Worm (Caenorhabditis elegans): ENCODE data around the gene Y50D7A.1.
A peak's percentile ranks its signal among the peaks of the same experiment; 100 is the strongest.

The Y50D7A.1 gene

DNA sequence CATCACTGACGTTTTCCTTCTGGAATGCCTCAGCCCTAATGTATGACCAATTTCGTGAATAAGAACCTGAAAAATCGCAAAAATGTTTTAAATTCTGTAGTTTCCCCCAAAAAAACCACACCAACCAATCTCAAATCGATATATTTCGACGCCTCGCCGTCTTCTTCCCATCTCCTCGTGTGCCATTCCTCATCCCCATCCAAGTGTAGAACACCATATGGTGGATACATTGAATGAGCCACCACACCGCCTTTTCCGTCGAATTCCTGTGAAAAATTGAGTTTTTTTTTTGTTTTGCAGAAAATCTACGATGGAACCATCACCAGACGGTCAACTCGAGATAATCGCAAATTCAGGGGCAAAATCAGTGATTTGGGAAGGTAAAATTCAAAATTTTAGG is at the start of gene Y50D7A.1:
TSS of gene Y50D7A.1 (plus strand) at position 301 of the 400 bp plus-strand sequence.
- no peak for TF ChIP-seq fkh-10 (GFP tag; optimal IDR thresholded peaks at IDR 0.05)
- no peak for TF ChIP-seq nhr-12 (tag; optimal IDR thresholded peaks at IDR 0.05)
- TF ChIP-seq zag-1 (tag; optimal IDR thresholded peaks at IDR 0.05), result no peak
- no peak for TF ChIP-seq nhr-237 (tag; optimal IDR thresholded peaks at IDR 0.05)
- no peak for TF ChIP-seq nhr-43 (tag; optimal IDR thresholded peaks at IDR 0.05; ENCODE audit: poor library complexity, severe bottlenecking)
- TF ChIP-seq lin-39 (tag; optimal IDR thresholded peaks at IDR 0.05), result no peak
- no peak for TF ChIP-seq skn-1 (tag; optimal IDR thresholded peaks at IDR 0.05)
- no peak for TF ChIP-seq nfya-1 (tag; optimal IDR thresholded peaks at IDR 0.05; ENCODE audit: insufficient read depth)
- TF ChIP-seq elt-3 (tag; optimal IDR thresholded peaks at IDR 0.05), result no peak

- TF ChIP-seq ceh-9 (tag; optimal IDR thresholded peaks at IDR 0.05), result no peak
- TF ChIP-seq unc-39 (tag; optimal IDR thresholded peaks at IDR 0.05), result no peak
- no peak for TF ChIP-seq nhr-12 (tag; optimal IDR thresholded peaks at IDR 0.05)
- TF ChIP-seq nhr-67 (tag; optimal IDR thresholded peaks at IDR 0.05), result no peak
- TF ChIP-seq nhr-77 (tag; optimal IDR thresholded peaks at IDR 0.05), result no peak
- peak; percentile 60 for TF ChIP-seq ceh-28 (tag; optimal IDR thresholded peaks at IDR 0.05)
These were observed 41.0 kb upstream of the Y50D7A.1 start for ce11 chrIII:251410-251809.

ce11 chrIII:254235-254634 is 38.2 kb upstream of the Y50D7A.1 start, which contains the start of gene Y50D7A.3:
Gene Y50D7A.3, plus strand, starts transcription at chrIII:254535.
- TF ChIP-seq ama-1 (optimal IDR thresholded peaks at IDR 0.05) (no peak), egl-27 (tag; optimal IDR thresholded peaks at IDR 0.05) (no peak), hmg-11 (tag; optimal IDR thresholded peaks at IDR 0.05) (no peak), lsy-12 (tag; optimal IDR thresholded peaks at IDR 0.05) (no peak), fkh-10 (GFP tag; optimal IDR thresholded peaks at IDR 0.05) (no peak), nhr-77 (tag; optimal IDR thresholded peaks at IDR 0.05) (no peak), zag-1 (tag; optimal IDR thresholded peaks at IDR 0.05) (no peak), lin-39 (tag; optimal IDR thresholded peaks at IDR 0.05) (no peak), R02D3.7 (tag; optimal IDR thresholded peaks at IDR 0.05) (no peak), nhr-25 (tag; optimal IDR thresholded peaks at IDR 0.05) (no peak), eor-1 (tag; optimal IDR thresholded peaks at IDR 0.05) (no peak), egl-5 (tag; optimal IDR thresholded peaks at IDR 0.05) (no peak)

ce11 chrIII:264790-265189 is 27.6 kb upstream of the Y50D7A.1 start, which contains the start of gene xpd-1:
Gene xpd-1, plus strand, starts transcription at chrIII:265090.
- TF ChIP-seq ceh-16 (tag; optimal IDR thresholded peaks at IDR 0.05) (no peak), nhr-12 (tag; optimal IDR thresholded peaks at IDR 0.05) (no peak)

ce11 chrIII:282506-282905 is 9.9 kb upstream of the Y50D7A.1 start:
- TF ChIP-seq ceh-16 (tag; optimal IDR thresholded peaks at IDR 0.05), result no peak
- no peak for TF ChIP-seq tbx-2 (tag; optimal IDR thresholded peaks at IDR 0.05)
- no peak for TF ChIP-seq skn-1 (tag; optimal IDR thresholded peaks at IDR 0.05)
- no peak for TF ChIP-seq eor-1 (tag; optimal IDR thresholded peaks at IDR 0.05)
- TF ChIP-seq nhr-12 (tag; optimal IDR thresholded peaks at IDR 0.05), result no peak
- TF ChIP-seq nhr-67 (tag; optimal IDR thresholded peaks at IDR 0.05), result no peak
- TF ChIP-seq nhr-43 (tag; optimal IDR thresholded peaks at IDR 0.05; ENCODE audit: poor library complexity, severe bottlenecking), result no peak
- no peak for TF ChIP-seq unc-62 (GFP tag; optimal IDR thresholded peaks at IDR 0.05)

ce11 chrIII:283817-284216 is 8.6 kb upstream of the Y50D7A.1 start, which contains the start of gene taco-1:
Gene taco-1, plus strand, starts transcription at chrIII:284117.
- TF ChIP-seq lsy-12 (tag; optimal IDR thresholded peaks at IDR 0.05) (no peak), ceh-28 (tag; optimal IDR thresholded peaks at IDR 0.05) (no peak), fkh-2 (tag; optimal IDR thresholded peaks at IDR 0.05) (no peak), nhr-28 (tag; optimal IDR thresholded peaks at IDR 0.05) (no peak), ztf-4 (tag; optimal IDR thresholded peaks at IDR 0.05) (no peak), eor-1 (tag; optimal IDR thresholded peaks at IDR 0.05) (no peak), snpc-4 (tag; optimal IDR thresholded peaks at IDR 0.05) (no peak), ztf-11 (tag; optimal IDR thresholded peaks at IDR 0.05) (no peak), unc-39 (tag; optimal IDR thresholded peaks at IDR 0.05) (no peak), elt-2 (tag; optimal IDR thresholded peaks at IDR 0.05) (no peak), aly-2 (tag; optimal IDR thresholded peaks at IDR 0.05) (no peak), R02D3.7 (tag; optimal IDR thresholded peaks at IDR 0.05) (no peak), nhr-25 (tag; optimal IDR thresholded peaks at IDR 0.05) (no peak), lin-15B (tag; optimal IDR thresholded peaks at IDR 0.05) (no peak)
